Worm (Caenorhabditis elegans): ENCODE measurements around the gene C50E3.12.

The C50E3.12 gene

ce11 chrV:7587637-7588036 is 34.2 kb downstream of the C50E3.12 start, which contains the start of the genes F19F10.11 and C50E3.5 (continued):
- TF ChIP-seq snpc-1.1 (tag; optimal IDR thresholded peaks at IDR 0.05; ENCODE audit: insufficient read depth), result peak; percentile 12
- TF ChIP-seq repo-1 (tag; optimal IDR thresholded peaks at IDR 0.05), result no peak
- TF ChIP-seq ets-4 (GFP tag; optimal IDR thresholded peaks at IDR 0.05), result no peak
- no peak for TF ChIP-seq B0019.2 (GFP tag; conservative IDR thresholded peaks at IDR 0.05)
- TF ChIP-seq F52B5.7 (tag; optimal IDR thresholded peaks at IDR 0.05), result no peak
- no peak for TF ChIP-seq nfyb-1 (GFP tag; IDR thresholded peaks at IDR 0.05)
- TF ChIP-seq die-1 (tag; optimal IDR thresholded peaks at IDR 0.05), result no peak
- TF ChIP-seq hmg-20 (GFP tag; IDR thresholded peaks at IDR 0.05), result no peak
- peak; percentile 29 for TF ChIP-seq ztf-18 (tag; optimal IDR thresholded peaks at IDR 0.05)
- no peak for TF ChIP-seq hsf-1 (GFP tag; IDR thresholded peaks at IDR 0.05)
- no peak for TF ChIP-seq dpl-1 (GFP tag; optimal IDR thresholded peaks at IDR 0.05)
- TF ChIP-seq tlf-1 (GFP tag; optimal IDR thresholded peaks at IDR 0.05), result no peak
- no peak for TF ChIP-seq ztf-28 (GFP tag; IDR thresholded peaks at IDR 0.05)
- TF ChIP-seq snpc-1.3 (tag; optimal IDR thresholded peaks at IDR 0.05; ENCODE audit: insufficient read depth), result peak; percentile 60
- TF ChIP-seq mes-4 (tag; optimal IDR thresholded peaks at IDR 0.05), result no peak
- no peak for TF ChIP-seq pbrm-1 (GFP tag; IDR thresholded peaks at IDR 0.05)
- peak; percentile 95 for TF ChIP-seq mcd-1 (GFP tag; IDR thresholded peaks at IDR 0.05)
- 0 out of 2 replicates have a peak, but pooled peaks have one; percentile 27 for TF ChIP-seq dox-1 (GFP tag; IDR thresholded peaks at IDR 0.05)
- TF ChIP-seq K12H6.12 (tag; optimal IDR thresholded peaks at IDR 0.05), result no peak
- TF ChIP-seq ceh-40 (GFP tag; IDR thresholded peaks at IDR 0.05), result no peak
- TF ChIP-seq lin-35 (GFP tag; optimal IDR thresholded peaks at IDR 0.05), result peak in 1 of 3 experiments; percentile 50
- peak; percentile 28 for TF ChIP-seq lsl-1 (GFP tag; optimal IDR thresholded peaks at IDR 0.05)
- peak; percentile 60 for TF ChIP-seq madf-6 (GFP tag; IDR thresholded peaks at IDR 0.05)
- TF ChIP-seq mxl-1 (tag; optimal IDR thresholded peaks at IDR 0.05), result no peak
- TF ChIP-seq attf-3 (GFP tag; conservative IDR thresholded peaks at IDR 0.05), result no peak
- no peak for TF ChIP-seq him-1 (tag; optimal IDR thresholded peaks at IDR 0.05)
- peak; percentile 35 for TF ChIP-seq snpc-3.4 (tag; optimal IDR thresholded peaks at IDR 0.05)
- peak; percentile 98 for TF ChIP-seq hmg-1.2 (GFP tag; IDR thresholded peaks at IDR 0.05)
- TF ChIP-seq unc-130 (GFP tag; optimal IDR thresholded peaks at IDR 0.05), result no peak
- TF ChIP-seq sea-2 (GFP tag; IDR thresholded peaks at IDR 0.05), result no peak
- peak; percentile 30 for TF ChIP-seq lin-54 (GFP tag; optimal IDR thresholded peaks at IDR 0.05)

- peak; percentile 25; the same call in 1 of the 2 replicates for TF ChIP-seq ekl-4 (GFP tag; IDR thresholded peaks at IDR 0.05)
- TF ChIP-seq athp-1 (tag; optimal IDR thresholded peaks at IDR 0.05), result peak; percentile 14
- TF ChIP-seq tbp1 (GFP tag; optimal IDR thresholded peaks at IDR 0.05), result peak; percentile 4
- no peak for TF ChIP-seq F39B2.1 (GFP tag; IDR thresholded peaks at IDR 0.05)
- TF ChIP-seq attf-5 (GFP tag; optimal IDR thresholded peaks at IDR 0.05), result peak; percentile 78
- TF ChIP-seq mcd-1 (GFP tag; IDR thresholded peaks at IDR 0.05), result peak; percentile 93
- TF ChIP-seq egrh-3 (GFP tag; IDR thresholded peaks at IDR 0.05), result no peak
- TF ChIP-seq sdz-38 (tag; optimal IDR thresholded peaks at IDR 0.05), result no peak
- no peak for TF ChIP-seq chd-7 (tag; optimal IDR thresholded peaks at IDR 0.05)
- no peak for TF ChIP-seq cebp-1 (GFP tag; IDR thresholded peaks at IDR 0.05)
- peak; percentile 17 for TF ChIP-seq cebp-1 (tag; optimal IDR thresholded peaks at IDR 0.05)
- TF ChIP-seq sea-2 (GFP tag; IDR thresholded peaks at IDR 0.05), result no peak
- no peak for TF ChIP-seq ets-4 (GFP tag; optimal IDR thresholded peaks at IDR 0.05)
- TF ChIP-seq ztf-18 (tag; optimal IDR thresholded peaks at IDR 0.05), result peak; percentile 65
- TF ChIP-seq fkh-3 (tag; optimal IDR thresholded peaks at IDR 0.05), result no peak
- TF ChIP-seq lin-54 (GFP tag; optimal IDR thresholded peaks at IDR 0.05), result peak; percentile 22
- no peak for TF ChIP-seq hlh-26 (GFP tag; conservative IDR thresholded peaks at IDR 0.05)
- peak; percentile 33 for TF ChIP-seq lsl-1 (GFP tag; optimal IDR thresholded peaks at IDR 0.05)
- peak; percentile 17 for TF ChIP-seq snpc-3.4 (tag; optimal IDR thresholded peaks at IDR 0.05)
- 0 out of 2 replicates have a peak, but pooled peaks have one; percentile 10 for TF ChIP-seq B0336.3 (GFP tag; IDR thresholded peaks at IDR 0.05)
- no peak for TF ChIP-seq him-1 (tag; optimal IDR thresholded peaks at IDR 0.05)
- peak; percentile 56 for TF ChIP-seq dox-1 (GFP tag; IDR thresholded peaks at IDR 0.05)
- peak; percentile 21 for TF ChIP-seq lin-40 (tag; optimal IDR thresholded peaks at IDR 0.05)
- TF ChIP-seq D2030.7 (GFP tag; IDR thresholded peaks at IDR 0.05), result peak; percentile 34; the same call in 1 of the 2 replicates
- no peak for TF ChIP-seq bed-2 (GFP tag; IDR thresholded peaks at IDR 0.05)
- TF ChIP-seq nfya-1 (tag; optimal IDR thresholded peaks at IDR 0.05; ENCODE audit: borderline replicate concordance, insufficient read depth), result no peak
Observed at ce11 chrV:7580378-7580777, 41.5 kb downstream of the C50E3.12 start, which contains the start of gene ets-6. Gene ets-6, minus strand, starts transcription at chrV:7580546.
